Worm (Caenorhabditis elegans) whole organism, L2 larva: ENCODE results near the gene D1014.13.

ENCODE experiments used
- ama-1 ChIP-seq: fragments of 150-350 bp; optimal IDR thresholded peaks from 2 replicates; lab custom pipeline; 2018; ENCODE audit warnings: inconsistent platforms
- elt-1 ChIP-seq: fragments of 150-350 bp; optimal IDR thresholded peaks from 2 replicates; lab custom pipeline; 2014; ENCODE audit warnings: missing biosample characterization, missing genetic modification characterization
- lin-13 ChIP-seq: fragments of 150-350 bp; optimal IDR thresholded peaks from 2 replicates; lab custom pipeline; 2014; ENCODE audit warnings: missing biosample characterization, missing genetic modification reagents, missing genetic modification characterization
- mbf-1 ChIP-seq: sonication (generic microtip); optimal IDR thresholded peaks from 2 replicates; lab custom pipeline; 2017; ENCODE audit warnings: missing biosample characterization, missing genetic modification characterization
- mdl-1 ChIP-seq, 2 experiments: fragments of 150-350 bp in 1 of 2; sonication (generic microtip) in 1 of 2; optimal IDR thresholded peaks; 2 replicates each; lab custom pipeline; 2017; ENCODE audit warnings: missing biosample characterization in 2 of 2, missing genetic modification characterization in 2 of 2
- skn-1 ChIP-seq: sonication (generic microtip); optimal IDR thresholded peaks from 2 replicates; lab custom pipeline; 2017; ENCODE audit warnings: missing biosample characterization, missing genetic modification characterization
- sma-9 ChIP-seq, 2 experiments: fragments of 150-350 bp in 1 of 2; sonication (generic microtip) in 1 of 2; optimal IDR thresholded peaks; 2 replicates each; lab custom pipeline; 2014 to 2016; ENCODE audit warnings: missing genetic modification characterization in 2 of 2, mild to moderate bottlenecking in 1 of 2, missing biosample characterization in 1 of 2, missing compliant biosample characterization in 1 of 2, missing genetic modification reagents in 1 of 2, moderate library complexity in 1 of 2
- ztf-11 ChIP-seq: sonication (generic microtip); optimal IDR thresholded peaks from 2 replicates; lab custom pipeline; 2017; ENCODE audit warnings: missing biosample characterization, missing genetic modification characterization
- ztf-4 ChIP-seq: fragments of 150-350 bp; optimal IDR thresholded peaks from 2 replicates; lab custom pipeline; 2014; ENCODE audit warnings: missing biosample characterization, missing genetic modification characterization

- TF ChIP-seq mbf-1: no peak
- no peak for TF ChIP-seq lin-13 (GFP tag; lab: Kevin White, UChicago)
- TF ChIP-seq skn-1 (tag; lab: Kevin White, UChicago): no peak
- TF ChIP-seq ztf-4 (tag; lab: Kevin White, UChicago): no peak
- no peak for TF ChIP-seq elt-1
- no peak for TF ChIP-seq ztf-11 (tag; lab: Kevin White, UChicago)
- no peak for TF ChIP-seq ama-1 (lab: Kevin White, UChicago)
- no peak for TF ChIP-seq mdl-1 (tag; optimal IDR thresholded peaks at IDR 0.05; lab: Kevin White, UChicago)
- TF ChIP-seq sma-9 (GFP tag; optimal IDR thresholded peaks at IDR 0.05; lab: Kevin White, UChicago): no peak
- no peak for TF ChIP-seq sma-9 (tag; optimal IDR thresholded peaks at IDR 0.05; lab: Kevin White, UChicago)
Observed at ce11 chrV:8163199-8163598, 17.8 kb downstream of the D1014.13 start.
